Fruit fly (Drosophila melanogaster) whole organism, embryonic: ENCODE data around the gene CG45081.
A peak's percentile ranks its signal among the peaks of the same experiment; 100 is the strongest.

Experiments
- Awh ChIP-seq: fragments of 200-800 bp; sonication (Bioruptor generic); IDR thresholded peaks from 2 replicates; pipeline ENCODE4, ENCODE4 v1.3.6; 2022; ENCODE audit warnings: missing biosample characterization, missing genetic modification characterization
- CG15479 ChIP-seq: fragments of 200-800 bp; sonication (Bioruptor generic); optimal IDR thresholded peaks from 3 replicates; lab custom pipeline; 2019; ENCODE audit warnings: missing biosample characterization, mild to moderate bottlenecking, missing genetic modification characterization, moderate library complexity
- CG15514 ChIP-seq: fragments of 200-800 bp; sonication (Bioruptor generic); optimal IDR thresholded peaks from 3 replicates; lab custom pipeline; 2017; ENCODE audit warnings: missing biosample characterization, missing genetic modification characterization, mild to moderate bottlenecking, moderate library complexity, missing genetic modification reagents
- CG15696 ChIP-seq: fragments of 200-800 bp; sonication (Bioruptor generic); optimal IDR thresholded peaks from 2 replicates; lab custom pipeline; 2019; ENCODE audit warnings: missing biosample characterization, mild to moderate bottlenecking, missing genetic modification characterization, moderate library complexity
- CG17568 ChIP-seq: fragments of 200-800 bp; sonication (Bioruptor generic); optimal IDR thresholded peaks from 2 replicates; lab custom pipeline; 2018; ENCODE audit warnings: missing biosample characterization, mild to moderate bottlenecking, missing genetic modification characterization, moderate library complexity
- CG17912 ChIP-seq: fragments of 200-800 bp; sonication (Bioruptor generic); optimal IDR thresholded peaks from 2 replicates; lab custom pipeline; 2018; ENCODE audit warnings: missing biosample characterization, mild to moderate bottlenecking, missing genetic modification characterization
- CG2199 ChIP-seq: fragments of 200-800 bp; sonication (Bioruptor generic); IDR thresholded peaks from 3 replicates; pipeline ENCODE4 v1.3.6; 2022; ENCODE audit warnings: missing biosample characterization, missing genetic modification characterization
- CG30431 ChIP-seq: fragments of 200-800 bp; sonication (Bioruptor generic); optimal IDR thresholded peaks from 2 replicates; lab custom pipeline; 2017; ENCODE audit warnings: missing biosample characterization, missing genetic modification characterization
- CG32532 ChIP-seq: fragments of 200-800 bp; sonication (Bioruptor generic); IDR thresholded peaks from 2 replicates; pipeline ENCODE4 v1.3.6; 2022; ENCODE audit warnings: missing biosample characterization, missing genetic modification characterization
- CG3847 ChIP-seq: fragments of 200-800 bp; sonication (Bioruptor generic); IDR thresholded peaks from 2 replicates; pipeline ENCODE4 v1.3.6; 2022; ENCODE audit warnings: missing biosample characterization, missing genetic modification characterization
- CG6175 ChIP-seq: fragments of 200-800 bp; sonication (Bioruptor generic); IDR thresholded peaks from 3 replicates; pipeline ENCODE4 v1.3.6; 2022; ENCODE audit warnings: missing biosample characterization, missing genetic modification characterization
- CG6689 ChIP-seq: fragments of 200-800 bp; sonication (Bioruptor generic); IDR thresholded peaks from 2 replicates; pipeline ENCODE4 v1.3.6; 2022; ENCODE audit warnings: missing biosample characterization, missing genetic modification characterization
- CG7372 ChIP-seq: fragments of 200-800 bp; sonication (Bioruptor generic); IDR thresholded peaks from 2 replicates; pipeline ENCODE4 v1.3.6; 2022; ENCODE audit warnings: missing biosample characterization, missing genetic modification characterization
- CG7786 ChIP-seq: fragments of 200-800 bp; sonication (Bioruptor generic); optimal IDR thresholded peaks from 2 replicates; lab custom pipeline; 2016; ENCODE audit warnings: missing biosample characterization, missing genetic modification characterization
- CG8089 ChIP-seq: fragments of 200-800 bp; sonication (Bioruptor generic); optimal IDR thresholded peaks from 3 replicates; lab custom pipeline; 2016; ENCODE audit warnings: missing biosample characterization, missing genetic modification characterization
- CG8290 ChIP-seq, 3 experiments: fragments of 200-800 bp; sonication (Bioruptor generic); optimal IDR thresholded peaks; 2 replicates each; lab custom pipeline; 2016 to 2019; ENCODE audit warnings: missing biosample characterization in 3 of 3, missing genetic modification characterization in 3 of 3, mild to moderate bottlenecking in 2 of 3, moderate library complexity in 1 of 3
- CG8478 ChIP-seq: fragments of >200 bp; optimal IDR thresholded peaks from 2 replicates; lab custom pipeline; 2018
- CG9932 ChIP-seq: fragments of 200-800 bp; sonication (Bioruptor generic); IDR thresholded peaks from 2 replicates; pipeline ENCODE4 v1.3.6; 2022; ENCODE audit warnings: missing biosample characterization, missing genetic modification characterization
- Chrac-16 ChIP-seq: fragments of 200-800 bp; sonication (Bioruptor generic); optimal IDR thresholded peaks from 3 replicates; lab custom pipeline; 2016; ENCODE audit warnings: missing biosample characterization, missing genetic modification characterization
- D19A ChIP-seq: fragments of 200-800 bp; optimal IDR thresholded peaks from 3 replicates; lab custom pipeline; 2019; ENCODE audit warnings: missing biosample characterization, mild to moderate bottlenecking, missing genetic modification characterization, moderate library complexity
- Dek ChIP-seq: fragments of 200-800 bp; sonication (Bioruptor generic); optimal IDR thresholded peaks from 3 replicates; lab custom pipeline; 2019; ENCODE audit warnings: missing biosample characterization, mild to moderate bottlenecking, missing genetic modification characterization, moderate library complexity
- Hr78 ChIP-seq, 2 experiments: fragments of 200-800 bp in 1 of 2; fragments of >200 bp in 1 of 2; sonication (Bioruptor generic) in 1 of 2; optimal IDR thresholded peaks; 2 replicates each; lab custom pipeline; 2017 to 2019; ENCODE audit warnings: missing biosample characterization in 2 of 2, missing genetic modification characterization in 2 of 2, mild to moderate bottlenecking in 1 of 2, moderate library complexity in 1 of 2
- Lpt ChIP-seq: fragments of >200 bp; optimal IDR thresholded peaks from 2 replicates; lab custom pipeline; 2018; ENCODE audit warnings: missing biosample characterization, missing genetic modification characterization
- Max ChIP-seq: fragments of 200-800 bp; sonication (Bioruptor generic); optimal IDR thresholded peaks from 2 replicates; lab custom pipeline; 2016; ENCODE audit warnings: missing biosample characterization, mild to moderate bottlenecking, missing genetic modification characterization
- NC2β ChIP-seq: fragments of 200-800 bp; sonication (Bioruptor generic); optimal IDR thresholded peaks from 2 replicates; lab custom pipeline; 2016; ENCODE audit warnings: missing biosample characterization, missing genetic modification characterization
- Nf-YC ChIP-seq: fragments of 200-800 bp; optimal IDR thresholded peaks from 3 replicates; lab custom pipeline; 2019; ENCODE audit warnings: missing biosample characterization, mild to moderate bottlenecking, missing genetic modification characterization, moderate library complexity
- Pdp1 ChIP-seq, 2 experiments: fragments of 200-800 bp; sonication (Bioruptor generic); optimal IDR thresholded peaks; 3 replicates each; lab custom pipeline; 2016; ENCODE audit warnings: missing biosample characterization in 2 of 2, missing genetic modification characterization in 2 of 2, mild to moderate bottlenecking in 1 of 2, moderate library complexity in 1 of 2
- Taf1 ChIP-seq: fragments of 200-800 bp; sonication (Bioruptor generic); IDR thresholded peaks from 2 replicates; pipeline ENCODE4 v1.3.6; 2022; ENCODE audit warnings: missing biosample characterization, missing genetic modification characterization
- Vsx1 ChIP-seq: fragments of 200-800 bp; sonication (Bioruptor generic); optimal IDR thresholded peaks from 2 replicates; lab custom pipeline; 2017; ENCODE audit warnings: missing biosample characterization, mild to moderate bottlenecking, missing genetic modification characterization, missing genetic modification reagents
- amos ChIP-seq: fragments of 200-800 bp; sonication (Bioruptor generic); IDR thresholded peaks from 2 replicates; pipeline ENCODE4 v1.3.6; 2022; ENCODE audit warnings: missing biosample characterization, missing genetic modification characterization; ENCODE audit not compliant: partially characterized antibody
- aop ChIP-seq: fragments of 200-800 bp; sonication (Bioruptor generic); IDR thresholded peaks from 2 replicates; pipeline ENCODE4 v1.3.6; 2022; ENCODE audit warnings: missing biosample characterization, missing genetic modification characterization
- bbx ChIP-seq: fragments of 200-800 bp; sonication (Bioruptor generic); IDR thresholded peaks from 2 replicates; pipeline ENCODE4 v1.3.6; 2022; ENCODE audit warnings: missing biosample characterization, missing genetic modification characterization; ENCODE audit not compliant: partially characterized antibody
- btn ChIP-seq: fragments of 200-800 bp; sonication (Bioruptor generic); optimal IDR thresholded peaks from 2 replicates; lab custom pipeline; 2016; ENCODE audit warnings: missing biosample characterization, missing genetic modification characterization
- cg ChIP-seq: fragments of 200-800 bp; sonication (Bioruptor generic); optimal IDR thresholded peaks from 3 replicates; lab custom pipeline; 2019; ENCODE audit warnings: missing biosample characterization, mild to moderate bottlenecking, missing genetic modification characterization, moderate library complexity
- cwo ChIP-seq: fragments of 200-800 bp; sonication (Bioruptor generic); optimal IDR thresholded peaks from 3 replicates; lab custom pipeline; 2017; ENCODE audit warnings: missing biosample characterization, missing genetic modification characterization, mild to moderate bottlenecking, moderate library complexity, missing genetic modification reagents
- fd96Cb ChIP-seq: fragments of 200-800 bp; sonication (Bioruptor generic); optimal IDR thresholded peaks from 2 replicates; lab custom pipeline; 2018; ENCODE audit warnings: missing biosample characterization, mild to moderate bottlenecking, missing genetic modification characterization, moderate library complexity
- fru ChIP-seq: fragments of >200 bp; optimal IDR thresholded peaks from 2 replicates; lab custom pipeline; 2017
- gcm2 ChIP-seq: fragments of 200-800 bp; sonication (Bioruptor generic); optimal IDR thresholded peaks from 2 replicates; lab custom pipeline; 2016; ENCODE audit warnings: missing biosample characterization, missing genetic modification characterization
- hth ChIP-seq: fragments of >200 bp; optimal IDR thresholded peaks from 2 replicates; lab custom pipeline; 2017; ENCODE audit warnings: inconsistent platforms
- jigr1 ChIP-seq: fragments of 200-800 bp; sonication (Bioruptor generic); IDR thresholded peaks from 3 replicates; pipeline ENCODE4 v1.3.6; 2022; ENCODE audit warnings: missing biosample characterization, missing genetic modification characterization
- kni ChIP-seq: fragments of 200-800 bp; sonication (Bioruptor generic); optimal IDR thresholded peaks from 3 replicates; lab custom pipeline; 2017; ENCODE audit warnings: mild to moderate bottlenecking, missing biosample characterization, missing genetic modification reagents, missing genetic modification characterization
- lab ChIP-seq: fragments of 200-800 bp; sonication (Bioruptor generic); optimal IDR thresholded peaks from 3 replicates; lab custom pipeline; 2017; ENCODE audit warnings: missing biosample characterization, missing genetic modification characterization, mild to moderate bottlenecking, moderate library complexity, missing genetic modification reagents
- luna ChIP-seq: fragments of 200-800 bp; sonication (Bioruptor generic); optimal IDR thresholded peaks from 2 replicates; lab custom pipeline; 2016; ENCODE audit warnings: missing biosample characterization, missing genetic modification characterization
- pan ChIP-seq, 4 experiments: fragments of >200 bp in 3 of 4; fragments of 200-800 bp in 1 of 4; sonication (Bioruptor generic) in 1 of 4; optimal IDR thresholded peaks in 3 of 4; IDR thresholded peaks in 1 of 4; 2 replicates each; pipeline versions ENCODE4 v1.3.6 to Lab custom; 2017 to 2022; ENCODE audit warnings: missing biosample characterization in 2 of 4, missing genetic modification characterization in 2 of 4, mixed read lengths in 1 of 4
- scrt ChIP-seq: fragments of 200-800 bp; sonication (Bioruptor generic); optimal IDR thresholded peaks from 2 replicates; lab custom pipeline; 2018; ENCODE audit warnings: missing biosample characterization, mild to moderate bottlenecking, missing genetic modification characterization, moderate library complexity
- toy ChIP-seq: fragments of 200-800 bp; sonication (Bioruptor generic); IDR thresholded peaks from 2 replicates; pipeline ENCODE4 v1.3.6; 2022; ENCODE audit warnings: missing biosample characterization, missing genetic modification characterization
- trem ChIP-seq: fragments of 200-800 bp; optimal IDR thresholded peaks from 3 replicates; lab custom pipeline; 2019; ENCODE audit warnings: missing biosample characterization, mild to moderate bottlenecking, missing genetic modification characterization, moderate library complexity
- vvl ChIP-seq: fragments of 200-800 bp; sonication (Bioruptor generic); IDR thresholded peaks from 2 replicates; pipeline ENCODE4 v1.3.6; 2022; ENCODE audit warnings: missing biosample characterization, missing genetic modification characterization
- z ChIP-seq: fragments of 200-800 bp; sonication (Bioruptor generic); IDR thresholded peaks from 3 replicates; pipeline ENCODE4 v1.3.6; 2022; ENCODE audit warnings: missing biosample characterization, missing genetic modification characterization
- zf30C ChIP-seq: fragments of 200-800 bp; sonication (Bioruptor generic); optimal IDR thresholded peaks from 3 replicates; lab custom pipeline; 2018; ENCODE audit warnings: missing biosample characterization, mild to moderate bottlenecking, missing genetic modification characterization
- zfh2 ChIP-seq: fragments of 200-800 bp; sonication (Bioruptor generic); optimal IDR thresholded peaks from 2 replicates; lab custom pipeline; 2016; ENCODE audit warnings: missing biosample characterization, missing genetic modification characterization

CG45081 gene

dm6 chr3L:19225687-19226086, 40.2 kb upstream of the CG45081 start:
- TF ChIP-seq CG2199 (no peak), zfh2 (no peak), cg (GFP tag; lab: Kevin White, UChicago) (no peak), CG9932 (GFP tag; lab: Robert Waterston, UW) (no peak), fru (lab: Kevin White, UChicago) (no peak), Pdp1 (GFP tag; optimal IDR thresholded peaks at IDR 0.05; lab: Kevin White, UChicago) (peak in 1 of 2 experiments; percentile 28), gcm2 (GFP tag; lab: Kevin White, UChicago) (no peak), CG15696 (tag; lab: Kevin White, UChicago) (no peak), Chrac-16 (no peak), CG8478 (no peak), CG8089 (GFP tag; lab: Kevin White, UChicago) (no peak), zf30C (GFP tag; lab: Kevin White, UChicago) (no peak), pan (optimal IDR thresholded peaks at IDR 0.05; lab: Kevin White, UChicago) (no peak), pan (GFP tag; optimal IDR thresholded peaks at IDR 0.05 in 1 of 2, IDR thresholded peaks at IDR 0.05 in 1 of 2) (peak in 1 of 2 experiments; percentile 57), aop (GFP tag; lab: Robert Waterston, UW) (no peak), Vsx1 (GFP tag; lab: Kevin White, UChicago) (peak; percentile 52), CG6689 (GFP tag; lab: Robert Waterston, UW) (no peak), toy (GFP tag; lab: Robert Waterston, UW) (no peak), z (GFP tag; lab: Robert Waterston, UW) (no peak), bbx (GFP tag; lab: Robert Waterston, UW) (no peak), fd96Cb (tag; lab: Kevin White, UChicago) (no peak), amos (GFP tag; lab: Robert Waterston, UW) (no peak), Awh (GFP tag; lab: Robert Waterston, UW) (peak; percentile 85), Lpt (GFP tag; lab: Kevin White, UChicago) (no peak), CG7372 (GFP tag; lab: Robert Waterston, UW) (no peak), CG17912 (no peak), trem (tag; lab: Kevin White, UChicago) (no peak), D19A (tag; lab: Kevin White, UChicago) (no peak), cwo (GFP tag; lab: Kevin White, UChicago) (no peak), NC2β (GFP tag; lab: Kevin White, UChicago) (no peak), CG30431 (GFP tag; lab: Kevin White, UChicago) (no peak), Dek (tag; lab: Kevin White, UChicago) (no peak), vvl (GFP tag; lab: Robert Waterston, UW) (peak; percentile 58; the same call in 1 of the 2 replicates), CG8290 (GFP tag; optimal IDR thresholded peaks at IDR 0.05; lab: Kevin White, UChicago) (no peak), CG8290 (tag; optimal IDR thresholded peaks at IDR 0.05; lab: Kevin White, UChicago) (no peak)
- TF ChIP-seq, all 482 proteins: peak for 5

dm6 chr3L:19228371-19228817, 37.5 kb upstream of the CG45081 start:
- TF ChIP-seq cg (GFP tag; lab: Kevin White, UChicago) (peak; percentile 57), kni (no peak), btn (GFP tag; lab: Kevin White, UChicago) (no peak), jigr1 (GFP tag; lab: Robert Waterston, UW) (no peak), CG3847 (GFP tag; lab: Robert Waterston, UW) (no peak), CG32532 (GFP tag; lab: Robert Waterston, UW) (peak; percentile 22; the same call in 1 of the 2 replicates), CG15514 (GFP tag; lab: Kevin White, UChicago) (no peak), CG15479 (GFP tag; lab: Kevin White, UChicago) (no peak), scrt (no peak), luna (GFP tag; lab: Kevin White, UChicago) (no peak), CG6175 (GFP tag; lab: Robert Waterston, UW) (peak; percentile 45; the same call in 1 of the 3 replicates), Nf-YC (tag; lab: Kevin White, UChicago) (no peak), Taf1 (GFP tag; lab: Robert Waterston, UW) (no peak), Max (GFP tag; lab: Kevin White, UChicago) (no peak), hth (lab: Kevin White, UChicago) (no peak), CG17568 (no peak), lab (peak; percentile 79), Hr78 (GFP tag; optimal IDR thresholded peaks at IDR 0.05; lab: Kevin White, UChicago) (peak in 1 of 2 experiments; percentile 87), CG7786 (GFP tag; lab: Kevin White, UChicago) (no peak)
